Fruit fly (Drosophila melanogaster) whole organism: Measurements from ENCODE around the gene Cyp4e3.

Experiments used
- CG8478 ChIP-seq: fragments of >200 bp; optimal IDR thresholded peaks from 2 replicates; lab custom pipeline; 2018; ENCODE audit warnings: inconsistent platforms
- Dll ChIP-seq: fragments of >200 bp; optimal IDR thresholded peaks from 2 replicates; lab custom pipeline; 2017
- EcR ChIP-seq, 2 experiments: fragments of >200 bp; optimal IDR thresholded peaks; 2 replicates each; lab custom pipeline; 2017; ENCODE audit warnings: missing biosample characterization in 2 of 2, missing genetic modification characterization in 2 of 2, missing genetic modification reagents in 2 of 2
- pan ChIP-seq: fragments of >200 bp; optimal IDR thresholded peaks from 2 replicates; lab custom pipeline; 2017
- psq ChIP-seq: fragments of >200 bp; optimal IDR thresholded peaks from 2 replicates; lab custom pipeline; 2017
- usp ChIP-seq: fragments of >200 bp; optimal IDR thresholded peaks from 2 replicates; lab custom pipeline; 2017; ENCODE audit warnings: missing biosample characterization, missing genetic modification characterization, mixed read lengths

Cyp4e3 gene

dm6 chr2L:9743823-9744222 is 6.0 kb downstream of the Cyp4e3 start:
- TF ChIP-seq CG8478 (lab: Kevin White, UChicago), result no peak
- no peak for TF ChIP-seq Dll
- no peak for TF ChIP-seq usp
- TF ChIP-seq pan, result no peak
- TF ChIP-seq psq (lab: Kevin White, UChicago), result no peak
- no peak for TF ChIP-seq EcR (GFP tag; optimal IDR thresholded peaks at IDR 0.05; lab: Kevin White, UChicago)

dm6 chr2L:9739685-9740084 is 10.2 kb downstream of the Cyp4e3 start:
- TF ChIP-seq Dll (no peak), usp (no peak), CG8478 (lab: Kevin White, UChicago) (no peak), psq (lab: Kevin White, UChicago) (no peak), pan (no peak), EcR (GFP tag; optimal IDR thresholded peaks at IDR 0.05; lab: Kevin White, UChicago) (no peak)

dm6 chr2L:9737803-9738202 is 12.1 kb downstream of the Cyp4e3 start:
- TF ChIP-seq Dll (no peak), psq (lab: Kevin White, UChicago) (no peak), CG8478 (lab: Kevin White, UChicago) (no peak), pan (no peak), EcR (GFP tag; optimal IDR thresholded peaks at IDR 0.05; lab: Kevin White, UChicago) (no peak), usp (no peak)

- TF ChIP-seq pan (no peak), Dll (no peak), EcR (GFP tag; optimal IDR thresholded peaks at IDR 0.05; lab: Kevin White, UChicago) (no peak), psq (lab: Kevin White, UChicago) (no peak)
These were observed 12.5 kb downstream of the Cyp4e3 start for dm6 chr2L:9737360-9737759.

- TF ChIP-seq Dll, result no peak
These were observed 13.7 kb downstream of the Cyp4e3 start, which contains the start of gene CG13117 for dm6 chr2L:9736000-9736695. CG13117 (plus strand) TSS chr2L:9736645.

dm6 chr2L:9734134-9734533 is 15.7 kb downstream of the Cyp4e3 start:
- TF ChIP-seq Dll (no peak), psq (lab: Kevin White, UChicago) (no peak), EcR (GFP tag; optimal IDR thresholded peaks at IDR 0.05; lab: Kevin White, UChicago) (no peak), pan (no peak), usp (no peak)

dm6 chr2L:9731269-9731668 is 18.6 kb downstream of the Cyp4e3 start:
- TF ChIP-seq psq (lab: Kevin White, UChicago) (no peak), usp (no peak), CG8478 (lab: Kevin White, UChicago) (no peak), EcR (GFP tag; optimal IDR thresholded peaks at IDR 0.05; lab: Kevin White, UChicago) (no peak), pan (no peak)

- no peak for TF ChIP-seq usp
- TF ChIP-seq EcR (GFP tag; optimal IDR thresholded peaks at IDR 0.05; lab: Kevin White, UChicago), result no peak
- no peak for TF ChIP-seq pan
- no peak for TF ChIP-seq CG8478 (lab: Kevin White, UChicago)
- no peak for TF ChIP-seq psq (lab: Kevin White, UChicago)
- no peak for TF ChIP-seq Dll
These were observed 20.1 kb downstream of the Cyp4e3 start, which contains the start of gene CG13116 for dm6 chr2L:9729618-9730284. CG13116 (plus strand) TSS chr2L:9729940.

dm6 chr2L:9728791-9729190 is 21.1 kb downstream of the Cyp4e3 start:
- no peak for TF ChIP-seq Dll
- no peak for TF ChIP-seq usp
- no peak for TF ChIP-seq pan
- no peak for TF ChIP-seq CG8478 (lab: Kevin White, UChicago)
- no peak for TF ChIP-seq psq (lab: Kevin White, UChicago)
- TF ChIP-seq EcR (GFP tag; optimal IDR thresholded peaks at IDR 0.05; lab: Kevin White, UChicago), result no peak

- TF ChIP-seq EcR (GFP tag; optimal IDR thresholded peaks at IDR 0.05; lab: Kevin White, UChicago) (no peak), psq (lab: Kevin White, UChicago) (no peak), pan (no peak), usp (no peak), Dll (no peak), CG8478 (lab: Kevin White, UChicago) (no peak)
These were observed 38.7 kb downstream of the Cyp4e3 start, which contains the start of gene CG4364 for dm6 chr2L:9711107-9711585. CG4364 (minus strand) TSS chr2L:9711271.

dm6 chr2L:9707514-9708094 is 42.3 kb downstream of the Cyp4e3 start:
- TF ChIP-seq pan (no peak), usp (no peak), psq (lab: Kevin White, UChicago) (no peak), EcR (GFP tag; optimal IDR thresholded peaks at IDR 0.05; lab: Kevin White, UChicago) (no peak), CG8478 (lab: Kevin White, UChicago) (no peak), Dll (no peak)

- TF ChIP-seq Dll (no peak), EcR (GFP tag; optimal IDR thresholded peaks at IDR 0.05; lab: Kevin White, UChicago) (no peak)
These were observed 42.8 kb downstream of the Cyp4e3 start for dm6 chr2L:9707103-9707502.

- TF ChIP-seq psq (lab: Kevin White, UChicago), result no peak
- TF ChIP-seq usp, result no peak
- no peak for TF ChIP-seq CG8478 (lab: Kevin White, UChicago)
- TF ChIP-seq EcR (GFP tag; optimal IDR thresholded peaks at IDR 0.05; lab: Kevin White, UChicago), result no peak
- no peak for TF ChIP-seq pan
- no peak for TF ChIP-seq Dll
These were observed 44.0 kb downstream of the Cyp4e3 start, which contains the start of gene CG31710 for dm6 chr2L:9705872-9706317. CG31710 (minus strand) TSS chr2L:9705954.
